Fruit fly (Drosophila melanogaster): ENCODE data around the gene Men-b.
A peak's percentile ranks its signal among the peaks of the same experiment; 100 is the strongest.

Men-b gene

dm6 chr3R:27148812-27149769, 2.4 kb upstream of the Men-b start (continued):
- TF ChIP-seq CG2120 (GFP tag; optimal IDR thresholded peaks at IDR 0.05), result peak; percentile 24
- TF ChIP-seq rib (GFP tag; IDR thresholded peaks at IDR 0.05), result no peak
- no peak for TF ChIP-seq Ravus (GFP tag; IDR thresholded peaks at IDR 0.05)
- peak; percentile 58 for TF ChIP-seq CG10543 (GFP tag; optimal IDR thresholded peaks at IDR 0.05)
- TF ChIP-seq Doc3 (GFP tag; IDR thresholded peaks at IDR 0.05; ENCODE audit: partially characterized antibody), result no peak
- TF ChIP-seq Tbp (GFP tag; optimal IDR thresholded peaks at IDR 0.05), result no peak
- no peak for TF ChIP-seq Fer3 (tag; optimal IDR thresholded peaks at IDR 0.05)
- no peak for TF ChIP-seq yki (optimal IDR thresholded peaks at IDR 0.05)
- TF ChIP-seq kay (GFP tag; optimal IDR thresholded peaks at IDR 0.05), result no peak
- no peak for TF ChIP-seq CG7271 (tag; optimal IDR thresholded peaks at IDR 0.05)
- TF ChIP-seq TFAM (GFP tag; optimal IDR thresholded peaks at IDR 0.05), result no peak
- peak; percentile 3 for TF ChIP-seq HHEX (GFP tag; optimal IDR thresholded peaks at IDR 0.05)
- no peak for TF ChIP-seq Lim3 (GFP tag; IDR thresholded peaks at IDR 0.05)
- TF ChIP-seq tio (GFP tag; optimal IDR thresholded peaks at IDR 0.05), result no peak
- TF ChIP-seq CG6854 (GFP tag; optimal IDR thresholded peaks at IDR 0.05), result no peak
- TF ChIP-seq seq (GFP tag; IDR thresholded peaks at IDR 0.05), result no peak
- no peak for TF ChIP-seq Asciz (GFP tag; optimal IDR thresholded peaks at IDR 0.05)
- TF ChIP-seq Elba2 (GFP tag; optimal IDR thresholded peaks at IDR 0.05), result no peak
- TF ChIP-seq wor (GFP tag; IDR thresholded peaks at IDR 0.05), result no peak
- TF ChIP-seq Med (GFP tag), result peak; percentile 60
- no peak for TF ChIP-seq Max (GFP tag; optimal IDR thresholded peaks at IDR 0.05)
- TF ChIP-seq Dad (GFP tag; optimal IDR thresholded peaks at IDR 0.05), result no peak
- TF ChIP-seq Oaz (GFP tag; IDR thresholded peaks at IDR 0.05), result no peak
- TF ChIP-seq slbo (GFP tag; IDR thresholded peaks at IDR 0.05), result no peak
- TF ChIP-seq row (GFP tag; IDR thresholded peaks at IDR 0.05), result no peak
- TF ChIP-seq CG9932 (GFP tag; IDR thresholded peaks at IDR 0.05), result no peak
- no peak for TF ChIP-seq chn (GFP tag; optimal IDR thresholded peaks at IDR 0.05)
- TF ChIP-seq gt (GFP tag; IDR thresholded peaks at IDR 0.05), result no peak
- TF ChIP-seq pum (GFP tag; optimal IDR thresholded peaks at IDR 0.05), result no peak
- no peak for TF ChIP-seq Hsf (GFP tag; optimal IDR thresholded peaks at IDR 0.05)
- TF ChIP-seq CG12659 (GFP tag; optimal IDR thresholded peaks at IDR 0.05), result no peak
- TF ChIP-seq sob (GFP tag; IDR thresholded peaks at IDR 0.05), result no peak
- no peak for TF ChIP-seq CG8290 (GFP tag; optimal IDR thresholded peaks at IDR 0.05)
- peak in 1 of 2 experiments; percentile 19 for TF ChIP-seq CG8290 (tag; optimal IDR thresholded peaks at IDR 0.05)
- TF ChIP-seq Hmr (GFP tag; optimal IDR thresholded peaks at IDR 0.05), result no peak
- TF ChIP-seq HLH3B (GFP tag; IDR thresholded peaks at IDR 0.05), result no peak
- no peak for TF ChIP-seq sr (GFP tag; IDR thresholded peaks at IDR 0.05)
- TF ChIP-seq CG1832 (GFP tag; optimal IDR thresholded peaks at IDR 0.05), result no peak
- TF ChIP-seq lmd (GFP tag; IDR thresholded peaks at IDR 0.05), result no peak
- no peak for TF ChIP-seq otp (GFP tag; IDR thresholded peaks at IDR 0.05)
- TF ChIP-seq Rfx (GFP tag; IDR thresholded peaks at IDR 0.05), result no peak
- TF ChIP-seq tll (GFP tag; optimal IDR thresholded peaks at IDR 0.05), result no peak
- no peak for TF ChIP-seq CG10267 (tag; optimal IDR thresholded peaks at IDR 0.05)
- no peak for TF ChIP-seq CTCF (GFP tag; optimal IDR thresholded peaks at IDR 0.05)

All from whole organism, embryonic.